Worm (Caenorhabditis elegans): ENCODE data around the gene str-76.
"Not testable (repeated sequence)": the region's sequence is repeated elsewhere in the genome, so short reads cannot be mapped to it uniquely, and the experiment has no call there.

The str-76 gene

DNA sequence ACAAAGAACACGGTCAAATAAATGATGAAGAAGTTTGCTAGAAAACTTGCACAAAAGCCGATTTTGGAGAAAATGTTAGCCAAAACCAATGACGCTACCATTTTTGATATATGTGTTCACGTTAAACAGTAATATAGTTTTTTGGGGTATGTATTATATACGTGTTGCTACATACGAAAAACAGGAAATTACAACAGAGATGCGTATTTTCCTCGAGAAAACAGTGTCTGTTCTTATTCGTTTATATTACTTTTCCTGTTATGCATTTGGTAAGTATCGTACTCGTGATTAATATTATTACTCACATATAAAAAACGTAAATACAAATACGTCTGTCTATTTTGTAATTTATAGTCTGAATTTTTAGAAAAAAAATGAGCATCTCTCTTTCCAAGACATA lies at the start of gene str-76:
TSS of gene str-76 (minus strand) at position 101 of the 400 bp plus-strand sequence.
- TF ChIP-seq hmg-4 (GFP tag; optimal IDR thresholded peaks at IDR 0.05); hnd-1 (tag; optimal IDR thresholded peaks at IDR 0.05); ceh-13 (GFP tag; optimal IDR thresholded peaks at IDR 0.05): not testable (repeated sequence)

DNA sequence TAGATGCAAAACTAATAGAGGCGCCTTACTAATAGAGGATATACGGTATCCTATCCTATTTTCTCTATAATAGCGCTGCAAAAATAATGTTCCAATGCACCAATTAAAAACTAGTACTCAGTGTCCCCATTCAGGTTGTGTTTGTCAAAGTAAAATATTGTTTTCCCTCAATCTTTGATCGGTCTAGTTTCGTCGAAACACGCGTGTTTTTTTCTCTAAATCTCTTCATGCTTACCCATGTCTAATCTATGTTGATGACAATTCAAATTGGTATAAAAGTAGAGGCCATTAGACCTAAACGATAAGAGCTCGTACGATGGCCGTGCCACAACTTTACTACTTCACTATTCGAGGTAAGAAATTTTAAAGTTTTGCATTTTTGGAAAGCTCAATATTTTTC lies 46.0 kb upstream of the str-76 start, which contains the start of gene gst-10:
TSS of gene gst-10 (plus strand) at position 301 of the 400 bp plus-strand sequence.
- not testable (repeated sequence) for TF ChIP-seq hmbx-1 (tag; optimal IDR thresholded peaks at IDR 0.05); hmg-4 (GFP tag; optimal IDR thresholded peaks at IDR 0.05); ets-7 (tag; optimal IDR thresholded peaks at IDR 0.05)

DNA sequence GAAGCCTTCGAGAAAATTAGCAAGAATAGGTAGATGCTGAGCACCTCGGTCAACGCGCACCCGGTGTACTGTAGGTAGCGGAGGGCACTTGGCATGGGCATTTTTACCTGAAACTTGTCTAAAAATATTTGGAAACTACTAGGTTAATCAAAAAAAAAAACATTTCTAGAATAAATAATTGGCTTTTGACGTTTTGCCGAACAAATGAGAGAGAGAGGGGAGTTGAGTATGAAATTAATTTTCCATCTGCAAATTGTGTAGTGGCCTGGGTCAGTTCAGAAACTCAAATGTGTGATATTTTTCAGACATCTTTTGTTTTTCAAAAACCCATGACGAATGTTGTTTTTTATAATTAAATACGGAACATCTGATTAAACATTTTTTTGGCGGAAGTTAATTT lies 20.9 kb upstream of the str-76 start, which contains the start of gene Y45G12C.10:
TSS of gene Y45G12C.10 (minus strand) at position 101 of the 400 bp plus-strand sequence.
- not testable (repeated sequence) for TF ChIP-seq sea-1 (GFP tag; conservative IDR thresholded peaks at IDR 0.05); scrt-1 (GFP tag; IDR thresholded peaks at IDR 0.05); hnd-1 (tag; optimal IDR thresholded peaks at IDR 0.05)

All from whole organism, early embryonic.